Worm (Caenorhabditis elegans): Measurements from ENCODE around the gene cho-1.

DNA sequence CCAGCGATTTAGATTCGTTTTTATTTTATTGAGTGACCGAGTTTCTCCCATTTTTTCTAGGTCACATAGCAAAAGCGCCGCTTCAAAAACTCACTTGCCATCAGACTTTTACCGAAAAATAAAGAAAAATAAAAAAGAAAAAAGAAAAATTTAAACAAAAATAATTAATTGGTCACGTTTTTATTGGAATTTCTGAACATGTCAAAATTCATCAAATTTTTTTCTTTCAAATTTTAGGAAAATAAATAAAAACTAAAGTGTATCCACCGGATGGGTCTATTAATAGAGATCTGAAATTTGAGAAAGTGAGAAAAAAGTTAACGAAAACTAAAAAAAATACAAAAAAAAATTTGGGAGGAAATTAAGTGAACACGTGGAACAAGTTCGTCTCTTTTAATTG is 4.8 kb downstream of the cho-1 start, which contains the start of gene C48D1.9:
- no peak for TF ChIP-seq ama-1 (optimal IDR thresholded peaks at IDR 0.05)
- no peak for TF ChIP-seq F13C5.2 (tag; optimal IDR thresholded peaks at IDR 0.05)
- TF ChIP-seq aly-1 (tag; optimal IDR thresholded peaks at IDR 0.05), result no peak
- TF ChIP-seq tbx-11 (GFP tag; IDR thresholded peaks at IDR 0.05), result no peak
- no peak for TF ChIP-seq ceh-36 (tag; optimal IDR thresholded peaks at IDR 0.05)
- no peak for TF ChIP-seq hmbx-1 (tag; optimal IDR thresholded peaks at IDR 0.05)
- TF ChIP-seq B0310.2 (tag; optimal IDR thresholded peaks at IDR 0.05), result no peak
- TF ChIP-seq pes-1 (GFP tag; IDR thresholded peaks at IDR 0.05), result no peak
- TF ChIP-seq hmg-4 (GFP tag; optimal IDR thresholded peaks at IDR 0.05), result no peak
- TF ChIP-seq ets-7 (tag; optimal IDR thresholded peaks at IDR 0.05), result no peak
- TF ChIP-seq flt-1 (GFP tag; IDR thresholded peaks at IDR 0.05), result no peak
- no peak for TF ChIP-seq hnd-1 (tag; optimal IDR thresholded peaks at IDR 0.05)
- TF ChIP-seq scrt-1 (GFP tag; IDR thresholded peaks at IDR 0.05), result no peak
- no peak for TF ChIP-seq tbx-37 (GFP tag; conservative IDR thresholded peaks at IDR 0.05)

Data from whole organism, early embryonic.